Worm (Caenorhabditis elegans) whole organism, L1 larva: ENCODE results near the gene Y15E3A.3.

ENCODE experiments used
- Y116A8C.19 ChIP-seq: sonication (generic microtip); optimal IDR thresholded peaks from 2 replicates; lab custom pipeline; 2016; ENCODE audit warnings: missing compliant biosample characterization, missing genetic modification characterization, borderline replicate concordance
- alr-1 ChIP-seq: fragments of 200-800 bp; sonication (Bioruptor generic); optimal IDR thresholded peaks from 2 replicates; lab custom pipeline; 2018; ENCODE audit warnings: borderline replicate concordance, mild to moderate bottlenecking, missing genetic modification characterization, missing compliant biosample characterization
- blmp-1 ChIP-seq: fragments of 150-350 bp; optimal IDR thresholded peaks from 2 replicates; lab custom pipeline; 2014; ENCODE audit warnings: missing biosample characterization, missing genetic modification characterization
- ceh-82 ChIP-seq, 3 experiments: fragments of 150-350 bp in 1 of 3; sonication (generic microtip) in 2 of 3; optimal IDR thresholded peaks; 2 replicates each; lab custom pipeline; 2014 to 2017; ENCODE audit warnings: missing biosample characterization in 3 of 3, missing genetic modification characterization in 3 of 3
- dsc-1 ChIP-seq: sonication (generic microtip); optimal IDR thresholded peaks from 2 replicates; lab custom pipeline; 2016; ENCODE audit warnings: mild to moderate bottlenecking, missing genetic modification characterization, missing compliant biosample characterization
- elt-2 ChIP-seq: sonication (generic microtip); optimal IDR thresholded peaks from 2 replicates; lab custom pipeline; 2016; ENCODE audit warnings: missing genetic modification characterization, mild to moderate bottlenecking, inconsistent platforms, missing compliant biosample characterization, missing genetic modification reagents
- elt-3 ChIP-seq, 6 experiments: fragments of 150-350 bp in 1 of 6; sonication (generic microtip); optimal IDR thresholded peaks; 2 replicates each; lab custom pipeline; 2017 to 2018; ENCODE audit warnings: missing biosample characterization in 6 of 6, missing genetic modification characterization in 6 of 6, inconsistent platforms in 1 of 6
- ets-5 ChIP-seq: fragments of 200-800 bp; sonication (Bioruptor generic); IDR thresholded peaks from 2 replicates; pipeline ENCODE4 v1.3.6; 2022; ENCODE audit warnings: missing genetic modification characterization, missing compliant biosample characterization
- grh-1 ChIP-seq: fragments of 200-800 bp; sonication (Bioruptor generic); IDR thresholded peaks from 2 replicates; pipeline ENCODE4 v1.3.6; 2022; ENCODE audit warnings: missing genetic modification reagents, missing genetic modification characterization, missing compliant biosample characterization
- hlh-17 ChIP-seq: fragments of 200-800 bp; sonication (Bioruptor generic); optimal IDR thresholded peaks from 2 replicates; lab custom pipeline; 2018; ENCODE audit warnings: missing genetic modification characterization, mild to moderate bottlenecking, missing compliant biosample characterization, moderate library complexity, borderline replicate concordance
- jun-1 ChIP-seq: fragments of 150-350 bp; optimal IDR thresholded peaks from 2 replicates; lab custom pipeline; 2014; ENCODE audit warnings: missing biosample characterization, missing genetic modification reagents, missing genetic modification characterization
- lin-13 ChIP-seq: fragments of 150-350 bp; optimal IDR thresholded peaks from 2 replicates; lab custom pipeline; 2014; ENCODE audit warnings: missing biosample characterization, missing genetic modification reagents, missing genetic modification characterization
- lin-14 ChIP-seq: fragments of 200-800 bp; sonication (Bioruptor generic); optimal IDR thresholded peaks from 2 replicates; lab custom pipeline; 2018; ENCODE audit warnings: mild to moderate bottlenecking, missing genetic modification characterization, moderate library complexity, missing compliant biosample characterization
- lin-39 ChIP-seq: fragments of 150-350 bp; optimal IDR thresholded peaks from 2 replicates; lab custom pipeline; 2014; ENCODE audit warnings: missing biosample characterization, missing genetic modification reagents, missing genetic modification characterization
- mep-1 ChIP-seq: fragments of 150-350 bp; optimal IDR thresholded peaks from 2 replicates; lab custom pipeline; 2014; ENCODE audit warnings: missing biosample characterization, missing genetic modification characterization
- nhr-12 ChIP-seq: sonication (generic microtip); optimal IDR thresholded peaks from 2 replicates; lab custom pipeline; 2017; ENCODE audit warnings: missing biosample characterization, missing genetic modification characterization
- nhr-20 ChIP-seq: sonication (generic microtip); optimal IDR thresholded peaks from 2 replicates; lab custom pipeline; 2016; ENCODE audit warnings: mild to moderate bottlenecking, missing genetic modification characterization, missing compliant biosample characterization
- nhr-76 ChIP-seq: sonication (generic microtip); optimal IDR thresholded peaks from 2 replicates; lab custom pipeline; 2017; ENCODE audit warnings: missing biosample characterization, missing genetic modification characterization
- nhr-85 ChIP-seq: sonication (generic microtip); peaks from one replicate; lab custom pipeline; 2016; ENCODE audit warnings: missing genetic modification characterization, inconsistent platforms, missing compliant biosample characterization
- nhr-90 ChIP-seq: sonication (generic microtip); optimal IDR thresholded peaks from 2 replicates; lab custom pipeline; 2016; ENCODE audit warnings: mild to moderate bottlenecking, missing genetic modification characterization, missing compliant biosample characterization; ENCODE audit not compliant: poor library complexity
- pag-3 ChIP-seq: sonication (generic microtip); optimal IDR thresholded peaks from 2 replicates; lab custom pipeline; 2017; ENCODE audit warnings: missing genetic modification characterization, mild to moderate bottlenecking, missing compliant biosample characterization, antibody characterized with exemption, borderline replicate concordance; ENCODE audit not compliant: insufficient read depth
- pax-3 ChIP-seq: fragments of 200-800 bp; sonication (Bioruptor generic); optimal IDR thresholded peaks from 2 replicates; lab custom pipeline; 2018; ENCODE audit warnings: mild to moderate bottlenecking, missing genetic modification characterization, moderate library complexity, missing compliant biosample characterization
- rnt-1 ChIP-seq: sonication (generic microtip); optimal IDR thresholded peaks from 2 replicates; lab custom pipeline; 2016; ENCODE audit warnings: mild to moderate bottlenecking, missing genetic modification characterization, moderate library complexity, missing compliant biosample characterization
- skn-1 ChIP-seq: fragments of 150-350 bp; optimal IDR thresholded peaks from 2 replicates; lab custom pipeline; 2014; ENCODE audit warnings: missing biosample characterization, missing genetic modification characterization
- sox-4 ChIP-seq: sonication (generic microtip); optimal IDR thresholded peaks from 2 replicates; lab custom pipeline; 2016; ENCODE audit warnings: missing genetic modification characterization, missing compliant biosample characterization
- tbx-2 ChIP-seq: sonication (generic microtip); optimal IDR thresholded peaks from 2 replicates; lab custom pipeline; 2016; ENCODE audit warnings: missing genetic modification characterization, missing compliant biosample characterization
- tlp-1 ChIP-seq: fragments of 150-350 bp; optimal IDR thresholded peaks from 2 replicates; lab custom pipeline; 2014; ENCODE audit warnings: missing biosample characterization, missing genetic modification characterization
- unc-30 ChIP-seq: sonication (generic microtip); optimal IDR thresholded peaks from 2 replicates; lab custom pipeline; 2017; ENCODE audit warnings: missing biosample characterization, missing genetic modification characterization
- unc-62 ChIP-seq: fragments of 150-350 bp; optimal IDR thresholded peaks from 2 replicates; lab custom pipeline; 2014; ENCODE audit warnings: missing biosample characterization, missing genetic modification reagents, missing genetic modification characterization
- unc-86 ChIP-seq: sonication (generic microtip); optimal IDR thresholded peaks from 2 replicates; lab custom pipeline; 2016; ENCODE audit warnings: missing genetic modification characterization, missing compliant biosample characterization
- unc-98 ChIP-seq: fragments of 200-800 bp; sonication (Bioruptor generic); IDR thresholded peaks from 2 replicates; pipeline ENCODE4 v1.3.6; 2022; ENCODE audit warnings: missing genetic modification characterization, missing compliant biosample characterization
- xbp-1 ChIP-seq: sonication (generic microtip); optimal IDR thresholded peaks from 2 replicates; lab custom pipeline; 2016; ENCODE audit warnings: missing genetic modification characterization, missing compliant biosample characterization
- zag-1 ChIP-seq: fragments of 150-350 bp; optimal IDR thresholded peaks from 2 replicates; lab custom pipeline; 2014; ENCODE audit warnings: missing biosample characterization, missing genetic modification characterization
- ztf-4 ChIP-seq: fragments of 150-350 bp; optimal IDR thresholded peaks from 2 replicates; lab custom pipeline; 2014; ENCODE audit warnings: missing biosample characterization, missing genetic modification characterization

Y15E3A.3 gene

ce11 chrX:15310330-15310776, 15.3 kb downstream of the Y15E3A.3 start:
- TF ChIP-seq grh-1 (GFP tag; lab: Robert Waterston, UW) = peak; percentile 32; the same call in 1 of the 2 replicates
- no peak for TF ChIP-seq alr-1 (tag; lab: Kevin White, UChicago)
- TF ChIP-seq nhr-12 = no peak
- TF ChIP-seq lin-14 (GFP tag; lab: Kevin White, UChicago) = peak; percentile 53
- TF ChIP-seq ets-5 (GFP tag; lab: Robert Waterston, UW) = no peak
- no peak for TF ChIP-seq nhr-76 (tag; lab: Kevin White, UChicago)
- peak; percentile 100 for TF ChIP-seq blmp-1 (tag; lab: Kevin White, UChicago)
- TF ChIP-seq lin-39 = no peak
- no peak for TF ChIP-seq hlh-17 (GFP tag; lab: Kevin White, UChicago)
- TF ChIP-seq nhr-85 (tag; lab: Kevin White, UChicago) = peak; percentile 73
- TF ChIP-seq lin-13 (GFP tag; lab: Kevin White, UChicago) = no peak
- TF ChIP-seq, all 84 proteins: peak for 4

- no peak for TF ChIP-seq nhr-90
- no peak for TF ChIP-seq unc-98
- no peak for TF ChIP-seq skn-1 (tag; lab: Kevin White, UChicago)
- TF ChIP-seq unc-62 (GFP tag; lab: Kevin White, UChicago) = no peak
- no peak for TF ChIP-seq ztf-4 (tag; lab: Kevin White, UChicago)
- no peak for TF ChIP-seq Y116A8C.19 (tag; lab: Kevin White, UChicago)
- no peak for TF ChIP-seq sox-4
- TF ChIP-seq unc-30 (tag; lab: Kevin White, UChicago) = no peak
- TF ChIP-seq unc-86 (tag; lab: Kevin White, UChicago) = no peak
- no peak for TF ChIP-seq dsc-1
- TF ChIP-seq xbp-1 (tag; lab: Kevin White, UChicago) = no peak
- no peak for TF ChIP-seq nhr-20
- no peak for TF ChIP-seq tlp-1 (tag; lab: Kevin White, UChicago)
- TF ChIP-seq pax-3 (tag; lab: Kevin White, UChicago) = no peak
- TF ChIP-seq tbx-2 = no peak
Measured at ce11 chrX:15309138-15309537, 16.5 kb downstream of the Y15E3A.3 start, which contains the start of gene nhr-91. TSS of gene nhr-91 (plus strand) at chrX:15309369.

- TF ChIP-seq rnt-1 (tag; lab: Kevin White, UChicago) = no peak
- TF ChIP-seq elt-2 (tag; lab: Kevin White, UChicago) = no peak
- TF ChIP-seq skn-1 (tag; lab: Kevin White, UChicago) = no peak
- TF ChIP-seq nhr-85 (tag; lab: Kevin White, UChicago) = no peak
- TF ChIP-seq unc-98 = no peak
Measured at ce11 chrX:15308685-15309084, 16.9 kb downstream of the Y15E3A.3 start.

ce11 chrX:15307677-15308076, 17.9 kb downstream of the Y15E3A.3 start:
- TF ChIP-seq nhr-85 (tag; lab: Kevin White, UChicago) = peak; percentile 29
- TF ChIP-seq zag-1 (tag; lab: Kevin White, UChicago) = no peak
- TF ChIP-seq blmp-1 (tag; lab: Kevin White, UChicago) = peak; percentile 84
- no peak for TF ChIP-seq jun-1 (tag; lab: Kevin White, UChicago)
- no peak for TF ChIP-seq ceh-82 (tag; optimal IDR thresholded peaks at IDR 0.05; lab: Kevin White, UChicago)

ce11 chrX:15302863-15303262, 22.7 kb downstream of the Y15E3A.3 start, which contains the start of gene ser-2:
TSS of gene ser-2 (minus strand) at chrX:15302963.
- TF ChIP-seq ceh-82 (tag; optimal IDR thresholded peaks at IDR 0.05; lab: Kevin White, UChicago) (no peak), elt-3 (tag; optimal IDR thresholded peaks at IDR 0.05; lab: Kevin White, UChicago) (no peak), lin-13 (GFP tag; lab: Kevin White, UChicago) (no peak), tbx-2 (no peak), mep-1 (tag; lab: Kevin White, UChicago) (no peak), nhr-85 (tag; lab: Kevin White, UChicago) (no peak), nhr-20 (no peak), pag-3 (tag; lab: Kevin White, UChicago) (no peak)
